Fruit fly (Drosophila melanogaster): ENCODE measurements around the gene CG17568.

DNA sequence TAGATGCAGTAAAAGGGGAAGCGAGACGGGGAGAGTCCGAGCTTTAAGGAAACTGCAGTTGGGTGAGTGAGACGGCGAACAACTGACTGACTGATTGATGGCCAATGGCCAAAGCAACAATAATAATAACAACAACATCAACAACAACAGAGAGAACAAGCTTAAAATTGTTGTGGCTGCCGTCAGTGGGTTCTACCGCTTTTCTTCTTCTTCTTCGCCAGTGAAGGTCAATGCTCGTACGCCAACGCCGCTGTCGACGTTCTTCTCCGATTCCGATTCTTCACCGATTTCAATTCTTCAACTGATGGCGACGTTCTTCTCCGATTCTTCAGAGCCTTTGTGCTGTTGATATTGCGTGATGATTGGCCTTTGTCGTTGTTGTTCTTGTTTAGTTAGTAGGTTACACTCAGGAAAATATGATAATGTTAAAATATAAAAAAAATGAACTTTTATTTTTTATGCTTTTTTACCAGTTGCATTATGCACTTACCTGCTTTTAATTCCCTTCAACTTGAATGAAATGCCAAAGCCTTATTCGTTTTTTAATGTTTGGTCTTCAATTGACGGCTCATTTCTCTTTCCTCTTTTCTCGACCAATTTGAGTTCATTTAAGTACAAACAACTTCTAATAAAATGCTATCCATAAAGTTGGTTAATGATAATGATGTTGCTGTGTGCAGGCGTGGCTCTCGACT, 39.2 kb downstream of the CG17568 start:
- no peak for TF ChIP-seq insv (optimal IDR thresholded peaks at IDR 0.05)
- TF ChIP-seq Sin3A (optimal IDR thresholded peaks at IDR 0.05), result no peak
